Worm (Caenorhabditis elegans) whole organism, young adult: Measurements from ENCODE around the gene vps-2.

Experiments used
- F10E7.11 ChIP-seq: sonication (generic microtip); optimal IDR thresholded peaks from 2 replicates; lab custom pipeline; 2017; ENCODE audit warnings: mild to moderate bottlenecking, missing genetic modification characterization, moderate library complexity, missing compliant biosample characterization
- K11D2.4 ChIP-seq: fragments of 200-800 bp; sonication (Bioruptor generic); IDR thresholded peaks from 2 replicates; pipeline ENCODE4 v1.3.6; 2022; ENCODE audit warnings: missing genetic modification reagents, missing genetic modification characterization, missing compliant biosample characterization
- Y95B8A.8 ChIP-seq: fragments of 200-800 bp; sonication (Bioruptor generic); IDR thresholded peaks from 2 replicates; pipeline ENCODE4 v1.3.6; 2022; ENCODE audit warnings: missing genetic modification reagents, missing genetic modification characterization, missing compliant biosample characterization
- atf-7 ChIP-seq: sonication (generic microtip); optimal IDR thresholded peaks from 2 replicates; lab custom pipeline; 2017; ENCODE audit warnings: mild to moderate bottlenecking, missing genetic modification characterization, missing compliant biosample characterization
- bed-1 ChIP-seq: fragments of 200-800 bp; sonication (Bioruptor generic); IDR thresholded peaks from 2 replicates; pipeline ENCODE4 v1.3.6; 2022; ENCODE audit warnings: missing genetic modification reagents, missing genetic modification characterization, missing compliant biosample characterization
- ceh-91 ChIP-seq: fragments of 200-800 bp; sonication (Bioruptor generic); IDR thresholded peaks from 2 replicates; pipeline ENCODE4 v1.3.6; 2022; ENCODE audit warnings: missing genetic modification reagents, missing genetic modification characterization, missing compliant biosample characterization
- egl-18 ChIP-seq: fragments of 200-800 bp; sonication (Bioruptor generic); IDR thresholded peaks from 2 replicates; pipeline ENCODE4 v1.3.6; 2022; ENCODE audit warnings: missing genetic modification reagents, missing genetic modification characterization, missing compliant biosample characterization
- let-526 ChIP-seq: fragments of 200-800 bp; sonication (Bioruptor generic); IDR thresholded peaks from 2 replicates; pipeline ENCODE4 v1.3.6; 2022; ENCODE audit warnings: missing genetic modification reagents, missing genetic modification characterization, missing compliant biosample characterization
- madf-8 ChIP-seq: fragments of 200-800 bp; sonication (Bioruptor generic); conservative IDR thresholded peaks from 2 replicates; pipeline ENCODE4 v1.3.6; 2022; ENCODE audit warnings: missing genetic modification reagents, missing genetic modification characterization, missing compliant biosample characterization
- nhr-90 ChIP-seq: sonication (generic microtip); optimal IDR thresholded peaks from 2 replicates; lab custom pipeline; 2016; ENCODE audit warnings: missing genotype, mild to moderate bottlenecking, missing genetic modification characterization, missing compliant biosample characterization
- rpc-1 ChIP-seq, 2 experiments: fragments of 150-350 bp in 1 of 2; sonication (generic microtip) in 1 of 2; optimal IDR thresholded peaks; 2 replicates each; lab custom pipeline; 2014 to 2018; ENCODE audit warnings: missing biosample characterization in 1 of 2, missing genetic modification characterization in 1 of 2, missing genetic modification reagents in 1 of 2, missing genotype in 1 of 2
- unc-130 ChIP-seq: sonication (generic microtip); optimal IDR thresholded peaks from 2 replicates; lab custom pipeline; 2016; ENCODE audit warnings: missing genetic modification reagents, missing genetic modification characterization, missing compliant biosample characterization

DNA sequence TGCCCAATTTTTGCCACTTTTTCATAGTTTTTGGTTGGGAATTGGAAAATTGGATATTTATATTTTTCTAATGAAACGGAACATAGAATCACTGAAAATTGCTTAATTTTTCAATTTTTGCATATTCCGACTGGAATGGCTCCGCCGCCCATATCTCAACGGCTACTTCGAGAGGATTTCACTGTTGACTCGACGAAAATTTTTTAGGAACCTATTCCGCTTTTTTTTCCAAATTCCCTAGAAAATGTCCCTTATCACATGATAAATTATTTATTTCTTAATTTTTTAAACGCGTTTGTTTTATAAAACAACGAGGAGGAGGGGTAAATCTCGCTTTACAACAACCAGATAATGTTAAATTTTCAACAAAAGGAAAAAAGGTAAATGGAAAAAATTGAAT, 41.3 kb downstream of the vps-2 start:
- TF ChIP-seq nhr-90 (tag; lab: Kevin White, UChicago) (no peak), K11D2.4 (GFP tag; lab: Robert Waterston, UW) (no peak), F10E7.11 (no peak), egl-18 (GFP tag; lab: Robert Waterston, UW) (no peak), ceh-91 (no peak; the same call in 1 of the 2 replicates), rpc-1 (optimal IDR thresholded peaks at IDR 0.05; lab: Kevin White, UChicago) (no peak), rpc-1 (tag; optimal IDR thresholded peaks at IDR 0.05; lab: Kevin White, UChicago) (no peak), Y95B8A.8 (GFP tag; lab: Robert Waterston, UW) (peak; percentile 82), madf-8 (no peak), atf-7 (tag; lab: Kevin White, UChicago) (peak; percentile 64), let-526 (GFP tag; lab: Robert Waterston, UW) (no peak), bed-1 (GFP tag; lab: Robert Waterston, UW) (0 out of 2 replicates have a peak, but pooled peaks have one; percentile 62), unc-130 (peak; percentile 63)
